Worm (Caenorhabditis elegans) whole organism, late embryonic: ENCODE measurements around the gene hpo-40.

ENCODE experiments used
- C08G9.2 ChIP-seq: sonication (generic microtip); optimal IDR thresholded peaks from 2 replicates; lab custom pipeline; 2016; ENCODE audit warnings: mild to moderate bottlenecking, missing genetic modification characterization, moderate library complexity, missing compliant biosample characterization
- C38D4.7 ChIP-seq: fragments of 200-800 bp; sonication (Bioruptor generic); optimal IDR thresholded peaks from 2 replicates; lab custom pipeline; 2018; ENCODE audit warnings: mild to moderate bottlenecking, missing genetic modification characterization, moderate library complexity, missing compliant biosample characterization
- K02D7.2 ChIP-seq: sonication (generic microtip); optimal IDR thresholded peaks from 2 replicates; lab custom pipeline; 2017; ENCODE audit warnings: mild to moderate bottlenecking, missing genetic modification characterization, missing compliant biosample characterization
- ahr-1 ChIP-seq: sonication (generic microtip); optimal IDR thresholded peaks from 2 replicates; lab custom pipeline; 2016; ENCODE audit warnings: missing genetic modification characterization, missing compliant biosample characterization
- ama-1 ChIP-seq: fragments of 150-350 bp; optimal IDR thresholded peaks from 2 replicates; lab custom pipeline; 2014
- ceh-14 ChIP-seq: sonication (generic microtip); optimal IDR thresholded peaks from 2 replicates; lab custom pipeline; 2016; ENCODE audit warnings: missing genotype, missing genetic modification characterization, missing compliant biosample characterization
- ceh-19 ChIP-seq: fragments of 200-800 bp; sonication (Bioruptor generic); optimal IDR thresholded peaks from 2 replicates; lab custom pipeline; 2018; ENCODE audit warnings: mild to moderate bottlenecking, missing genetic modification characterization, missing compliant biosample characterization
- ceh-24 ChIP-seq: sonication (generic microtip); optimal IDR thresholded peaks from 2 replicates; lab custom pipeline; 2016; ENCODE audit warnings: mild to moderate bottlenecking, missing genetic modification characterization, missing compliant biosample characterization
- ceh-34 ChIP-seq: sonication (generic microtip); optimal IDR thresholded peaks from 2 replicates; lab custom pipeline; 2016; ENCODE audit warnings: mild to moderate bottlenecking, missing genetic modification characterization, missing compliant biosample characterization
- ceh-45 ChIP-seq: fragments of 200-800 bp; sonication (Bioruptor generic); IDR thresholded peaks from 2 replicates; pipeline ENCODE4 v1.3.6; 2022; ENCODE audit warnings: missing genetic modification reagents, missing genetic modification characterization, missing compliant biosample characterization
- ceh-48 ChIP-seq: sonication (generic microtip); optimal IDR thresholded peaks from 2 replicates; lab custom pipeline; 2016; ENCODE audit warnings: missing genetic modification characterization, inconsistent platforms, missing compliant biosample characterization
- ceh-6 ChIP-seq: fragments of 200-800 bp; sonication (Bioruptor generic); optimal IDR thresholded peaks from 2 replicates; lab custom pipeline; 2018; ENCODE audit warnings: mild to moderate bottlenecking, missing genetic modification characterization, missing compliant biosample characterization
- ceh-9 ChIP-seq: sonication (generic microtip); optimal IDR thresholded peaks from 2 replicates; lab custom pipeline; 2016; ENCODE audit warnings: mild to moderate bottlenecking, missing genetic modification characterization, inconsistent platforms, missing compliant biosample characterization
- che-1 ChIP-seq: sonication (generic microtip); optimal IDR thresholded peaks from 2 replicates; lab custom pipeline; 2016; ENCODE audit warnings: mild to moderate bottlenecking, missing genetic modification characterization, missing compliant biosample characterization
- dve-1 ChIP-seq: sonication (generic microtip); optimal IDR thresholded peaks from 2 replicates; lab custom pipeline; 2017; ENCODE audit warnings: antibody characterized with exemption, mild to moderate bottlenecking, missing genetic modification characterization, missing compliant biosample characterization
- elt-4 ChIP-seq: sonication (generic microtip); optimal IDR thresholded peaks from 2 replicates; lab custom pipeline; 2016; ENCODE audit warnings: missing genetic modification characterization, missing compliant biosample characterization
- ets-4 ChIP-seq: sonication (generic microtip); optimal IDR thresholded peaks from 2 replicates; lab custom pipeline; 2016; ENCODE audit warnings: missing genetic modification characterization, missing compliant biosample characterization
- eyg-1 ChIP-seq: sonication (generic microtip); optimal IDR thresholded peaks from 2 replicates; lab custom pipeline; 2016; ENCODE audit warnings: missing genotype, missing genetic modification characterization, missing compliant biosample characterization
- fkh-10 ChIP-seq: fragments of 150-350 bp; optimal IDR thresholded peaks from 2 replicates; lab custom pipeline; 2014; ENCODE audit warnings: missing biosample characterization, missing genetic modification reagents, missing genetic modification characterization
- fkh-6 ChIP-seq: sonication (generic microtip); optimal IDR thresholded peaks from 2 replicates; lab custom pipeline; 2016; ENCODE audit warnings: missing genetic modification characterization, missing compliant biosample characterization
- gmeb-2 ChIP-seq: sonication (generic microtip); optimal IDR thresholded peaks from 2 replicates; lab custom pipeline; 2016; ENCODE audit warnings: missing genetic modification characterization, inconsistent platforms, missing compliant biosample characterization
- hlh-13 ChIP-seq: fragments of 200-800 bp; sonication (Bioruptor generic); optimal IDR thresholded peaks from 2 replicates; lab custom pipeline; 2018; ENCODE audit warnings: mild to moderate bottlenecking, missing genetic modification characterization, missing compliant biosample characterization
- hlh-15 ChIP-seq: sonication (generic microtip); optimal IDR thresholded peaks from 2 replicates; lab custom pipeline; 2016; ENCODE audit warnings: missing genetic modification characterization, missing compliant biosample characterization
- hlh-30 ChIP-seq: sonication (generic microtip); optimal IDR thresholded peaks from 2 replicates; lab custom pipeline; 2017; ENCODE audit warnings: antibody characterized with exemption, missing genetic modification characterization, missing compliant biosample characterization; ENCODE audit not compliant: insufficient read depth
- hlh-6 ChIP-seq: sonication (generic microtip); optimal IDR thresholded peaks from 2 replicates; lab custom pipeline; 2016; ENCODE audit warnings: missing genotype, missing genetic modification characterization, missing compliant biosample characterization
- hlh-8 ChIP-seq: sonication (generic microtip); optimal IDR thresholded peaks from 2 replicates; lab custom pipeline; 2016; ENCODE audit warnings: missing genotype, missing genetic modification characterization, missing compliant biosample characterization
- lim-6 ChIP-seq: sonication (generic microtip); optimal IDR thresholded peaks from 2 replicates; lab custom pipeline; 2016; ENCODE audit warnings: missing genetic modification characterization, missing compliant biosample characterization
- lin-11 ChIP-seq: fragments of 200-800 bp; sonication (Bioruptor generic); optimal IDR thresholded peaks from 2 replicates; lab custom pipeline; 2018; ENCODE audit warnings: mild to moderate bottlenecking, missing genetic modification characterization, missing compliant biosample characterization
- mec-3 ChIP-seq: sonication (generic microtip); optimal IDR thresholded peaks from 2 replicates; lab custom pipeline; 2016; ENCODE audit warnings: borderline replicate concordance, missing genetic modification characterization, missing compliant biosample characterization
- nfya-1 ChIP-seq: sonication (generic microtip); optimal IDR thresholded peaks from 2 replicates; lab custom pipeline; 2017; ENCODE audit warnings: missing genetic modification characterization, mild to moderate bottlenecking, missing compliant biosample characterization, antibody characterized with exemption, moderate library complexity
- nhr-11 ChIP-seq: fragments of 150-350 bp; optimal IDR thresholded peaks from 2 replicates; lab custom pipeline; 2014; ENCODE audit warnings: missing biosample characterization, missing genetic modification characterization
- nhr-232 ChIP-seq: sonication (generic microtip); optimal IDR thresholded peaks from 2 replicates; lab custom pipeline; 2016; ENCODE audit warnings: missing genetic modification characterization, missing compliant biosample characterization
- npax-4 ChIP-seq: sonication (generic microtip); optimal IDR thresholded peaks from 2 replicates; lab custom pipeline; 2016; ENCODE audit warnings: missing genetic modification characterization, missing compliant biosample characterization
- odd-2 ChIP-seq: sonication (generic microtip); optimal IDR thresholded peaks from 2 replicates; lab custom pipeline; 2017; ENCODE audit warnings: antibody characterized with exemption, mild to moderate bottlenecking, missing genetic modification characterization, missing compliant biosample characterization
- pat-9 ChIP-seq: fragments of 200-800 bp; sonication (Bioruptor generic); optimal IDR thresholded peaks from 2 replicates; lab custom pipeline; 2018; ENCODE audit warnings: mild to moderate bottlenecking, missing genetic modification characterization, moderate library complexity, missing compliant biosample characterization
- pha-2 ChIP-seq: sonication (generic microtip); optimal IDR thresholded peaks from 2 replicates; lab custom pipeline; 2017; ENCODE audit warnings: mild to moderate bottlenecking, missing genetic modification characterization, missing compliant biosample characterization
- pqm-1 ChIP-seq: sonication (generic microtip); optimal IDR thresholded peaks from 2 replicates; lab custom pipeline; 2016; ENCODE audit warnings: missing genetic modification characterization, missing compliant biosample characterization
- pros-1 ChIP-seq: fragments of 150-350 bp; optimal IDR thresholded peaks from 2 replicates; lab custom pipeline; 2014; ENCODE audit warnings: missing biosample characterization, missing genetic modification reagents, missing genetic modification characterization
- rnt-1 ChIP-seq: sonication (generic microtip); optimal IDR thresholded peaks from 2 replicates; lab custom pipeline; 2016; ENCODE audit warnings: missing genetic modification characterization, missing compliant biosample characterization
- sox-2 ChIP-seq: fragments of 200-800 bp; sonication (Bioruptor generic); IDR thresholded peaks from 2 replicates; pipeline ENCODE4 v1.3.6; 2022; ENCODE audit warnings: missing genetic modification reagents, missing genetic modification characterization, missing compliant biosample characterization
- sox-4 ChIP-seq: sonication (generic microtip); optimal IDR thresholded peaks from 2 replicates; lab custom pipeline; 2017; ENCODE audit warnings: mild to moderate bottlenecking, missing genetic modification characterization, inconsistent platforms, missing compliant biosample characterization
- syd-9 ChIP-seq: sonication (generic microtip); optimal IDR thresholded peaks from 2 replicates; lab custom pipeline; 2016; ENCODE audit warnings: mild to moderate bottlenecking, missing genetic modification characterization, moderate library complexity, missing compliant biosample characterization
- unc-55 ChIP-seq: sonication (generic microtip); optimal IDR thresholded peaks from 2 replicates; lab custom pipeline; 2017; ENCODE audit warnings: missing biosample characterization, missing genetic modification reagents, missing genetic modification characterization
- ztf-16 ChIP-seq: sonication (generic microtip); optimal IDR thresholded peaks from 2 replicates; lab custom pipeline; 2017; ENCODE audit warnings: missing genetic modification characterization, missing compliant biosample characterization

Gene hpo-40

DNA sequence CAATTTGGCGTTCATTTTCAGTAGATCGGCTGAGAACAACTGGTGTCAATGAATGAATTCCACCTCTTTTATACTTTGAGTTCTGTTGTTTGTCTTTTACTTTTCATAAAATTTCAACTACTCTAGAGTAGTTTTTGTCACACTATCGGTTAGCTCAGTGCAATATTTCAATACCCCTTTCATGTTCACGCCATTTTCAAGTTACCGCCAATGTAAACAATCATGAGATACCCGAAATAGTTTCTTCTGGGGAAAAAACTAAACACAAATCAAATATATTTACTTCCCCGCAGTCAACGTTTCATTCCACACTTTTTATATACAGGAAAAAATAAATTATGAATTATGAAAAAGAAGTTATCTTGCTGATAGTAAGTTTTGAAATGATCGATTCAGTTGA, 15.6 kb downstream of the hpo-40 start, which contains the start of gene fipr-4:
Gene fipr-4, minus strand, starts transcription at position 101 of the 400 bp plus-strand sequence.
- no peak for TF ChIP-seq hlh-13
- TF ChIP-seq ceh-45 (GFP tag; lab: Robert Waterston, UW), result no peak
- no peak for TF ChIP-seq sox-4 (tag; lab: Kevin White, UChicago)
- no peak for TF ChIP-seq hlh-30 (tag; lab: Kevin White, UChicago)
- no peak for TF ChIP-seq lim-6 (tag; lab: Kevin White, UChicago)
- TF ChIP-seq pros-1 (tag; lab: Kevin White, UChicago), result no peak
- TF ChIP-seq eyg-1, result no peak
- no peak for TF ChIP-seq dve-1 (tag; lab: Kevin White, UChicago)
- no peak for TF ChIP-seq odd-2 (tag; lab: Kevin White, UChicago)
- TF ChIP-seq ceh-48 (tag; lab: Kevin White, UChicago), result no peak
- TF ChIP-seq C38D4.7 (GFP tag; lab: Kevin White, UChicago), result no peak

DNA sequence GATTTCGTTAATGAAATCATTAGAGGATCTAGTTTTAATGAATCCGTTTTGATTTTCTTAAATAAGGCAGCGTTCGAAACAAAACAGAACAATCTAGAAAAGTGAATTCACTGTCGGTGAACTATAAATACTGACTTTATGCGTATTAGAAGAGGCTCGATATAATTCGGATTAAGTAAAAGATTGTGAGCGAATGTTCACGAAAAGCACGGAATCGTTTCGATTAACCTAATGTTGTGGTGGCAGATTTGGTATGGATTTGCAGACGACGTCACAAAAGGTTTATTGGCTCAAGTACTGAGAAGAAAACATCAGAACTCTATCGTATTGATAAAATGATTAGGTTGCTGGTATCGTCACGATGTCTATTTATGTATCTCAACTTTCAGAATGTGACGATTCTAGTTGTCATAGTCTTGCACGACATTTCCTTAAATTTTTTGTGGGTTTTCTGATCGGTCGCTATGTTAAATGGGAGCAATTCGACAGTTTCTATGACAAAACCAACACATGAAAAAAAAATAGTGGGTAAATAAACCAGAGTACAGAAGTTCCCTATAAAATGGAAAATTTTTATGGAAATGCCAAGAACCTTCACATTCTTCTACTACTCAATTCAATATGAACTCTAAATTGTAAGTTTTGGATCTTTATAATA, 16.6 kb downstream of the hpo-40 start, which contains the start of the genes pyt-1 and fipr-7:
Gene pyt-1, minus strand, starts transcription at position 101 of the 658 bp plus-strand sequence.
Gene fipr-7, plus strand, starts transcription at position 608 of the 658 bp plus-strand sequence.
- no peak for TF ChIP-seq mec-3 (tag; lab: Kevin White, UChicago)
- TF ChIP-seq rnt-1 (tag; lab: Kevin White, UChicago), result no peak
- no peak for TF ChIP-seq C08G9.2 (tag; lab: Kevin White, UChicago)
- no peak for TF ChIP-seq elt-4
- TF ChIP-seq lin-11, result no peak
- TF ChIP-seq ahr-1 (tag; lab: Kevin White, UChicago), result no peak
- no peak for TF ChIP-seq nhr-232 (tag; lab: Kevin White, UChicago)
- TF ChIP-seq ets-4 (tag; lab: Kevin White, UChicago), result no peak
- no peak for TF ChIP-seq ceh-24
- TF ChIP-seq nhr-11 (tag; lab: Kevin White, UChicago), result no peak
- TF ChIP-seq ceh-9 (tag; lab: Kevin White, UChicago), result no peak
- no peak for TF ChIP-seq che-1 (tag; lab: Kevin White, UChicago)
- no peak for TF ChIP-seq fkh-6 (tag; lab: Kevin White, UChicago)
- TF ChIP-seq hlh-15 (tag; lab: Kevin White, UChicago), result no peak
- TF ChIP-seq hlh-6 (tag; lab: Kevin White, UChicago), result no peak
- no peak for TF ChIP-seq unc-55 (GFP tag; lab: Kevin White, UChicago)
- TF ChIP-seq sox-4 (tag; lab: Kevin White, UChicago), result no peak
- no peak for TF ChIP-seq ceh-6 (GFP tag; lab: Kevin White, UChicago)
- no peak for TF ChIP-seq fkh-10 (GFP tag; lab: Kevin White, UChicago)
- no peak for TF ChIP-seq pqm-1

DNA sequence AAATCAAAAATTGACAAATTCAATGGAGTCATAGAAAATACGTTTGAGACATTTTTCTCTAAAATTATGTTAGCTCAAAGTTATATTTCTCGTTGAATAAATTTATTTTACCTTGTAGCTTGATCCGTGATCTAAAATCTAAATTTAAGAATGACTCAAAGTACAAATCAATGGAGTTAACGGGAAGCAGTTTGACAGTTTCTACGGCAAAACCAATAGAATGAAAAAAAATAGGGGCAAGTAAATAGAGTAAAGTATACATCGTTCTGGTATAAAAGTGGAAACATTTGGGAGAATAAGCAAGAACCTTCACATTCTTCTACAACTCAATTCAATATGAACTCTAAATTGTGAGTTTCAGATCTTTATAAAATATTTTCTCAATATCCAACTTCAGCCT, 18.2 kb downstream of the hpo-40 start, which contains the start of gene fipr-6:
Gene fipr-6, plus strand, starts transcription at position 301 of the 400 bp plus-strand sequence.
- no peak for TF ChIP-seq gmeb-2 (tag; lab: Kevin White, UChicago)
- TF ChIP-seq pat-9, result no peak
- TF ChIP-seq npax-4 (tag; lab: Kevin White, UChicago), result no peak
- TF ChIP-seq ceh-34 (tag; lab: Kevin White, UChicago), result no peak
- TF ChIP-seq mec-3 (tag; lab: Kevin White, UChicago), result no peak
- TF ChIP-seq ceh-6 (GFP tag; lab: Kevin White, UChicago), result no peak
- TF ChIP-seq ceh-14 (tag; lab: Kevin White, UChicago), result no peak
- no peak for TF ChIP-seq sox-2 (GFP tag; lab: Robert Waterston, UW)
- no peak for TF ChIP-seq ceh-19 (GFP tag; lab: Kevin White, UChicago)
- no peak for TF ChIP-seq ztf-16 (tag; lab: Kevin White, UChicago)
- TF ChIP-seq hlh-13, result no peak
- no peak for TF ChIP-seq pha-2 (tag; lab: Kevin White, UChicago)
- no peak for TF ChIP-seq nfya-1 (tag; lab: Kevin White, UChicago)
- no peak for TF ChIP-seq syd-9
- no peak for TF ChIP-seq hlh-8 (tag; lab: Kevin White, UChicago)
- no peak for TF ChIP-seq K02D7.2 (tag; lab: Kevin White, UChicago)
- TF ChIP-seq ama-1, result no peak
- no peak for TF ChIP-seq unc-55 (GFP tag; lab: Kevin White, UChicago)
- no peak for TF ChIP-seq lim-6 (tag; lab: Kevin White, UChicago)
